Worm (Caenorhabditis elegans) whole organism, L4 larva: ENCODE results near the gene K02F3.9.

Experiments
- D1046.2 ChIP-seq: fragments of 200-800 bp; sonication (Bioruptor generic); IDR thresholded peaks from 2 replicates; pipeline ENCODE4 v1.3.6; 2022; ENCODE audit warnings: missing genetic modification characterization, missing compliant biosample characterization
- F49E8.2 ChIP-seq: sonication (generic microtip); optimal IDR thresholded peaks from 2 replicates; lab custom pipeline; 2016; ENCODE audit warnings: missing compliant biosample characterization, mild to moderate bottlenecking, missing genetic modification characterization, borderline replicate concordance
- T20F7.1 ChIP-seq: fragments of 200-800 bp; sonication (Bioruptor generic); optimal IDR thresholded peaks from 2 replicates; lab custom pipeline; 2018; ENCODE audit warnings: mild to moderate bottlenecking, missing genetic modification characterization, missing compliant biosample characterization
- ZK546.5 ChIP-seq, 2 experiments: sonication (generic microtip); optimal IDR thresholded peaks; 2 replicates each; lab custom pipeline; 2017; ENCODE audit warnings: missing biosample characterization in 2 of 2, missing genetic modification characterization in 2 of 2
- ceh-32 ChIP-seq: sonication (generic microtip); optimal IDR thresholded peaks from 2 replicates; lab custom pipeline; 2016; ENCODE audit warnings: mild to moderate bottlenecking, missing genetic modification characterization, missing compliant biosample characterization; ENCODE audit not compliant: poor library complexity
- daf-16 ChIP-seq, 3 experiments: sonication (generic microtip); optimal IDR thresholded peaks; 2 replicates each; lab custom pipeline; 2016 to 2017; ENCODE audit warnings: missing genetic modification characterization in 3 of 3, missing genetic modification reagents in 3 of 3, mild to moderate bottlenecking in 2 of 3, missing compliant biosample characterization in 2 of 3, missing biosample characterization in 1 of 3, moderate library complexity in 1 of 3
- duxl-1 ChIP-seq: sonication (generic microtip); optimal IDR thresholded peaks from 2 replicates; lab custom pipeline; 2016; ENCODE audit warnings: mild to moderate bottlenecking, missing genetic modification characterization, moderate library complexity, missing compliant biosample characterization; ENCODE audit not compliant: poor library complexity
- hlh-30 ChIP-seq: sonication (generic microtip); optimal IDR thresholded peaks from 2 replicates; lab custom pipeline; 2017; ENCODE audit warnings: antibody characterized with exemption, mild to moderate bottlenecking, missing genetic modification characterization, missing compliant biosample characterization; ENCODE audit not compliant: insufficient read depth
- hmg-1.1 ChIP-seq: fragments of 200-800 bp; sonication (Bioruptor generic); IDR thresholded peaks from 2 replicates; pipeline ENCODE4 v1.3.6; 2022; ENCODE audit warnings: missing genetic modification reagents, missing genetic modification characterization, missing compliant biosample characterization
- lim-7 ChIP-seq: fragments of 200-800 bp; sonication (Bioruptor generic); IDR thresholded peaks from 2 replicates; pipeline ENCODE4 v1.3.6; 2022; ENCODE audit warnings: missing genetic modification characterization, missing compliant biosample characterization
- lin-29 ChIP-seq: fragments of 200-800 bp; sonication (Bioruptor generic); IDR thresholded peaks from 2 replicates; pipeline ENCODE4 v1.3.6; 2022; ENCODE audit warnings: missing genetic modification reagents, missing genetic modification characterization, missing compliant biosample characterization
- lin-38 ChIP-seq: fragments of 200-800 bp; sonication (Bioruptor generic); IDR thresholded peaks from 2 replicates; pipeline ENCODE4 v1.3.6; 2022; ENCODE audit warnings: missing genetic modification reagents, missing genetic modification characterization, missing compliant biosample characterization
- lsy-2 ChIP-seq, 2 experiments: fragments of 150-350 bp in 1 of 2; sonication (generic microtip) in 1 of 2; optimal IDR thresholded peaks; 2 replicates each; lab custom pipeline; 2014 to 2017; ENCODE audit warnings: missing biosample characterization in 2 of 2, missing genetic modification characterization in 2 of 2
- madf-5 ChIP-seq, 2 experiments: fragments of 200-800 bp; sonication (Bioruptor generic); IDR thresholded peaks; 2 replicates each; pipeline ENCODE4 v1.3.6; 2022; ENCODE audit warnings: missing compliant biosample characterization in 2 of 2, missing genetic modification characterization in 2 of 2
- mes-2 ChIP-seq: sonication (generic microtip); optimal IDR thresholded peaks from 2 replicates; lab custom pipeline; 2016; ENCODE audit warnings: missing genotype, mild to moderate bottlenecking, missing genetic modification characterization, missing compliant biosample characterization; ENCODE audit not compliant: poor library complexity, severe bottlenecking
- mxl-2 ChIP-seq: fragments of 200-800 bp; sonication (Bioruptor generic); conservative IDR thresholded peaks from 2 replicates; pipeline ENCODE4 v1.3.6; 2022; ENCODE audit warnings: missing genetic modification reagents, missing genetic modification characterization, missing compliant biosample characterization
- nhr-28 ChIP-seq: fragments of 150-350 bp; optimal IDR thresholded peaks from 2 replicates; lab custom pipeline; 2014; ENCODE audit warnings: missing biosample characterization, missing genetic modification characterization
- nhr-41 ChIP-seq: fragments of 200-800 bp; sonication (Bioruptor generic); IDR thresholded peaks from 2 replicates; pipeline ENCODE4 v1.3.6; 2022; ENCODE audit warnings: missing genetic modification reagents, missing genetic modification characterization, missing compliant biosample characterization
- nhr-48 ChIP-seq: sonication (generic microtip); optimal IDR thresholded peaks from 2 replicates; lab custom pipeline; 2016; ENCODE audit warnings: mild to moderate bottlenecking, missing genetic modification characterization, missing compliant biosample characterization
- nhr-76 ChIP-seq: fragments of 150-350 bp; optimal IDR thresholded peaks from 2 replicates; lab custom pipeline; 2014; ENCODE audit warnings: missing biosample characterization, missing genetic modification characterization
- pha-4 ChIP-seq, 2 experiments: fragments of 150-350 bp in 1 of 2; fragments of 200-800 bp in 1 of 2; sonication (Bioruptor generic) in 1 of 2; IDR thresholded peaks in 1 of 2; optimal IDR thresholded peaks in 1 of 2; 2 replicates each; pipeline versions ENCODE4 v1.3.6 to Lab custom; 2014 to 2022; ENCODE audit warnings: missing genetic modification characterization in 2 of 2, missing genetic modification reagents in 2 of 2, missing biosample characterization in 1 of 2, missing compliant biosample characterization in 1 of 2
- php-3 ChIP-seq: fragments of 200-800 bp; sonication (Bioruptor generic); IDR thresholded peaks from 2 replicates; pipeline ENCODE4 v1.3.6; 2022; ENCODE audit warnings: missing genetic modification reagents, missing genetic modification characterization, missing compliant biosample characterization
- rbr-2 ChIP-seq: sonication (generic microtip); optimal IDR thresholded peaks from 2 replicates; lab custom pipeline; 2016; ENCODE audit warnings: missing genotype, missing genetic modification characterization, missing compliant biosample characterization
- saeg-2 ChIP-seq: fragments of 200-800 bp; sonication (Bioruptor generic); IDR thresholded peaks from 2 replicates; pipeline ENCODE4 v1.3.6; 2022; ENCODE audit warnings: missing genetic modification reagents, missing genetic modification characterization, missing compliant biosample characterization
- sdz-12 ChIP-seq: fragments of 200-800 bp; sonication (Bioruptor generic); optimal IDR thresholded peaks from 2 replicates; lab custom pipeline; 2018; ENCODE audit warnings: mild to moderate bottlenecking, missing genetic modification characterization, missing compliant biosample characterization
- set-16 ChIP-seq: fragments of 200-800 bp; sonication (Bioruptor generic); IDR thresholded peaks from 2 replicates; pipeline ENCODE4 v1.3.6; 2022; ENCODE audit warnings: missing genetic modification reagents, missing genetic modification characterization, missing compliant biosample characterization
- snpc-1.2 ChIP-seq: fragments of 200-800 bp; sonication (Bioruptor generic); IDR thresholded peaks from 2 replicates; pipeline ENCODE4 v1.3.6; 2022; ENCODE audit warnings: missing genetic modification reagents, missing genetic modification characterization, missing compliant biosample characterization
- spr-1 ChIP-seq: sonication (generic microtip); optimal IDR thresholded peaks from 2 replicates; lab custom pipeline; 2016; ENCODE audit warnings: mild to moderate bottlenecking, missing genetic modification characterization, missing compliant biosample characterization
- unc-130 ChIP-seq: sonication (generic microtip); optimal IDR thresholded peaks from 2 replicates; lab custom pipeline; 2016; ENCODE audit warnings: missing genetic modification reagents, missing genetic modification characterization, missing compliant biosample characterization
- unc-39 ChIP-seq: sonication (generic microtip); optimal IDR thresholded peaks from 2 replicates; lab custom pipeline; 2017; ENCODE audit warnings: missing biosample characterization, missing genetic modification characterization
- unc-62 ChIP-seq, 3 experiments: fragments of 150-350 bp in 1 of 3; sonication (generic microtip); optimal IDR thresholded peaks in 2 of 3; peaks in 1 of 3; 1 replicate in 1 of 3; 2 replicates in 2 of 3; lab custom pipeline; 2014 to 2017; ENCODE audit warnings: missing biosample characterization in 3 of 3, missing genetic modification characterization in 3 of 3, missing genetic modification reagents in 3 of 3, missing genotype in 1 of 3
- vab-7 ChIP-seq: fragments of 200-800 bp; sonication (Bioruptor generic); IDR thresholded peaks from 2 replicates; pipeline ENCODE4 v1.3.6; 2022; ENCODE audit warnings: missing genetic modification reagents, missing genetic modification characterization, missing compliant biosample characterization
- zfp-3 ChIP-seq: fragments of 200-800 bp; sonication (Bioruptor generic); conservative IDR thresholded peaks from 2 replicates; pipeline ENCODE4 v1.3.6; 2022; ENCODE audit warnings: missing genetic modification reagents, missing genetic modification characterization, missing compliant biosample characterization
- zip-11 ChIP-seq: fragments of 200-800 bp; sonication (Bioruptor generic); IDR thresholded peaks from 2 replicates; pipeline ENCODE4 v1.3.6; 2022; ENCODE audit warnings: missing genetic modification characterization, missing compliant biosample characterization
- zip-2 ChIP-seq: fragments of 150-350 bp; optimal IDR thresholded peaks from 2 replicates; lab custom pipeline; 2014; ENCODE audit warnings: missing biosample characterization, missing genetic modification characterization

K02F3.9 gene

ce11 chrIII:841177-841576 lies at the start of gene K02F3.9:
K02F3.9 (minus strand) TSS chrIII:841366.
- no peak for TF ChIP-seq ceh-32 (tag; lab: Kevin White, UChicago)
- no peak for TF ChIP-seq zip-2
- no peak for TF ChIP-seq saeg-2 (GFP tag; lab: Robert Waterston, UW)
- no peak for TF ChIP-seq nhr-28 (tag; lab: Kevin White, UChicago)
- TF ChIP-seq pha-4 (GFP tag; IDR thresholded peaks at IDR 0.05; lab: Robert Waterston, UW): no peak
- TF ChIP-seq pha-4 (tag; optimal IDR thresholded peaks at IDR 0.05; lab: Kevin White, UChicago): no peak
- peak; percentile 2 for TF ChIP-seq hlh-30 (tag; lab: Kevin White, UChicago)

ce11 chrIII:888983-889549 lies 47.9 kb upstream of the K02F3.9 start:
- TF ChIP-seq F49E8.2 (tag; lab: Kevin White, UChicago): no peak
- TF ChIP-seq T20F7.1 (GFP tag; lab: Kevin White, UChicago): peak; percentile 23
- no peak for TF ChIP-seq madf-5 (GFP tag; IDR thresholded peaks at IDR 0.05; lab: Robert Waterston, UW)
- TF ChIP-seq spr-1: no peak
- no peak for TF ChIP-seq php-3 (GFP tag; lab: Robert Waterston, UW)
- TF ChIP-seq zip-11 (GFP tag; lab: Robert Waterston, UW): no peak
- peak; percentile 44 for TF ChIP-seq lin-38
- no peak for TF ChIP-seq nhr-76 (tag; lab: Kevin White, UChicago)
- TF ChIP-seq D1046.2 (GFP tag; lab: Robert Waterston, UW): no peak
- TF ChIP-seq snpc-1.2 (GFP tag; lab: Robert Waterston, UW): no peak
- TF ChIP-seq unc-39 (tag; lab: Kevin White, UChicago): no peak
- TF ChIP-seq sdz-12 (GFP tag; lab: Kevin White, UChicago): no peak
- TF ChIP-seq zip-2: no peak
- no peak for TF ChIP-seq lim-7 (GFP tag; lab: Robert Waterston, UW)
- TF ChIP-seq lsy-2 (tag; optimal IDR thresholded peaks at IDR 0.05; lab: Kevin White, UChicago): peak in 1 of 2 experiments; percentile 52
- no peak for TF ChIP-seq unc-62 (GFP tag; optimal IDR thresholded peaks at IDR 0.05 in 1 of 2; lab: Kevin White, UChicago)
- no peak for TF ChIP-seq unc-62 (tag; optimal IDR thresholded peaks at IDR 0.05; lab: Kevin White, UChicago)
- no peak for TF ChIP-seq rbr-2 (tag; lab: Kevin White, UChicago)
- no peak for TF ChIP-seq unc-130 (GFP tag; lab: Kevin White, UChicago)
- TF ChIP-seq lin-29 (GFP tag; lab: Robert Waterston, UW): no peak
- peak; percentile 50 for TF ChIP-seq hlh-30 (tag; lab: Kevin White, UChicago)
- no peak for TF ChIP-seq nhr-48 (tag; lab: Kevin White, UChicago)
- no peak for TF ChIP-seq nhr-41 (GFP tag; lab: Robert Waterston, UW)
- TF ChIP-seq duxl-1: no peak
- TF ChIP-seq mes-2 (tag; lab: Kevin White, UChicago): no peak
- no peak for TF ChIP-seq set-16 (GFP tag; lab: Robert Waterston, UW)
- TF ChIP-seq hmg-1.1 (GFP tag; lab: Robert Waterston, UW): no peak
- TF ChIP-seq daf-16 (GFP tag; optimal IDR thresholded peaks at IDR 0.05; lab: Kevin White, UChicago): no peak
- TF ChIP-seq daf-16 (tag; optimal IDR thresholded peaks at IDR 0.05; lab: Kevin White, UChicago): peak; percentile 26
- no peak for TF ChIP-seq ZK546.5 (tag; optimal IDR thresholded peaks at IDR 0.05; lab: Kevin White, UChicago)
- no peak for TF ChIP-seq vab-7 (GFP tag; lab: Robert Waterston, UW)
- TF ChIP-seq zfp-3 (GFP tag; lab: Robert Waterston, UW): no peak
- no peak for TF ChIP-seq mxl-2 (GFP tag; lab: Robert Waterston, UW)
